Worm (Caenorhabditis elegans) whole organism, mixed stage, embryonic: Measurements from ENCODE around the gene clc-13.

Experiments used
- ces-1 ChIP-seq: fragments of 150-350 bp; optimal IDR thresholded peaks from 2 replicates; lab custom pipeline; 2014; ENCODE audit warnings: missing biosample characterization, missing genetic modification reagents, missing genetic modification characterization
- mep-1 ChIP-seq: fragments of 150-350 bp; optimal IDR thresholded peaks from 2 replicates; lab custom pipeline; 2017; ENCODE audit warnings: missing biosample characterization, missing genetic modification reagents, missing genetic modification characterization, inconsistent platforms
- nhr-237 ChIP-seq: fragments of 150-350 bp; optimal IDR thresholded peaks from 2 replicates; lab custom pipeline; 2014; ENCODE audit warnings: missing biosample characterization, missing genetic modification characterization
- nhr-28 ChIP-seq: fragments of 150-350 bp; optimal IDR thresholded peaks from 2 replicates; lab custom pipeline; 2014; ENCODE audit warnings: missing biosample characterization, missing genetic modification characterization
- nhr-76 ChIP-seq: sonication (generic microtip); optimal IDR thresholded peaks from 2 replicates; lab custom pipeline; 2017; ENCODE audit warnings: missing biosample characterization, missing genetic modification characterization
- unc-62 ChIP-seq: fragments of 150-350 bp; optimal IDR thresholded peaks from 2 replicates; lab custom pipeline; 2014; ENCODE audit warnings: missing biosample characterization, missing genetic modification reagents, missing genetic modification characterization

ce11 chrV:16974919-16975318 is 39.3 kb upstream of the clc-13 start, which contains the start of gene srx-54:
- no peak for TF ChIP-seq nhr-28
- TF ChIP-seq ces-1, result no peak
- TF ChIP-seq nhr-76 (tag; lab: Kevin White, UChicago), result no peak
- TF ChIP-seq unc-62, result no peak
- TF ChIP-seq nhr-237 (tag; lab: Kevin White, UChicago), result no peak
- TF ChIP-seq mep-1 (tag; lab: Kevin White, UChicago), result no peak
